Worm (Caenorhabditis elegans): ENCODE measurements around the gene str-138.

The str-138 gene

DNA sequence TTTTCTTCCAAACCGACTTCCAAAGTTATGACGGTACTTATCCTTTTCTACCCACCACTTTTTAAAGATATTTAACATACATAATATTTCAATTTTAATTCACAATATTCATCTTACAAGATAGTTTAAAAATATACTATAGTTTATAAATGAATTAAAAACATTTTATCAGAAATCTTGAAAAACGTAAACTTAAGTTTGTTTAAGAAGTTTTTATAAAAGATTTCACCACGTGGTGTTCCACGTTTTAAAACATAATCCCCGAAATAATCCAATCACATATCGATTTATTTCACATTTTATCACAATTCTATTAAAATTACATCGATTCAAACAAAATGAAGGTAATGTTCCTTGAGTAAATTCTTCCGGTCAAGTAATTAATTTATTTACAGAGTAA is 11.8 kb upstream of the str-138 start, which contains the start of gene ZC513.3:
ZC513.3 (plus strand) TSS at position 301 of the 400 bp plus-strand sequence.
- TF ChIP-seq dox-1 (GFP tag; IDR thresholded peaks at IDR 0.05) (no peak), ccch-3 (GFP tag; optimal IDR thresholded peaks at IDR 0.05) (no peak), sea-2 (GFP tag; IDR thresholded peaks at IDR 0.05) (no peak), ztf-22 (GFP tag; optimal IDR thresholded peaks at IDR 0.05) (no peak), ama-1 (optimal IDR thresholded peaks at IDR 0.05) (no peak), ama-1 (GFP tag; optimal IDR thresholded peaks at IDR 0.05) (no peak), ztf-3 (GFP tag; optimal IDR thresholded peaks at IDR 0.05) (no peak), rec-8 (tag; optimal IDR thresholded peaks at IDR 0.05) (no peak), F57A8.1 (GFP tag; optimal IDR thresholded peaks at IDR 0.05) (no peak)

DNA sequence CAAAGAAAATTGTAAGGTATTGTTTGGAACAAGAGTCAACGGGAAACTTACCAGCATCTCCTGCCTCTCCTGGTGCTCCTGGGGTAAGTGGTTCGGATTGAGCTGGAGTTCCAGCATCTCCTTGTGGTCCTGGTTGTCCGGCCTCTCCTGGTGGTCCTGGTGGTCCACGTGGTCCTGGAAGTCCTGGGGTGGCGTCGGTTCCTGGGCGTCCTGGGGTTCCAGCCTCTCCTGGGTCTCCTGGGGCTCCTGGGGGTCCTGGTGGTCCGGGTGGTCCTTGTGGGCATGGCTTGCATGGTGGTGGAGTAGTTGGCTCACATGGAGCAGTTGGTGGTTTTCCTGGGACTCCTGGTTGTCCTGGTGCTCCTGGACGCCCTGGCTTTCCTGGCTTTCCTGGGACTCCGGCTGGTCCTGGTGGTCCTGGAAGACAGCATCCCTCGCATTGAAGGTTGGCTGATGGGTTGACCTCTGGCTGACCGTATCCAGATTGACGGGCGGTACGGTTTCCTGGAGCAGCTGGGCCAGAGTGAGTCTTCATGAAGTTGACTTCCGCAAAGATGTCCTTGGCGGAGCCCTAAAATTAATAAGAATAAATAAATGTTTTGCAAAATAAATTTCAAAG is 8.3 kb upstream of the str-138 start:
- 0 out of 2 replicates have a peak, but pooled peaks have one; percentile 12 for TF ChIP-seq cebp-2 (GFP tag; IDR thresholded peaks at IDR 0.05)
- no peak for TF ChIP-seq Y67H2A.10 (GFP tag; conservative IDR thresholded peaks at IDR 0.05)
- TF ChIP-seq zfh-2 (GFP tag; conservative IDR thresholded peaks at IDR 0.05), result peak; percentile 83
- peak; percentile 90; the same call in 1 of the 2 replicates for TF ChIP-seq egrh-3 (GFP tag; IDR thresholded peaks at IDR 0.05)

DNA sequence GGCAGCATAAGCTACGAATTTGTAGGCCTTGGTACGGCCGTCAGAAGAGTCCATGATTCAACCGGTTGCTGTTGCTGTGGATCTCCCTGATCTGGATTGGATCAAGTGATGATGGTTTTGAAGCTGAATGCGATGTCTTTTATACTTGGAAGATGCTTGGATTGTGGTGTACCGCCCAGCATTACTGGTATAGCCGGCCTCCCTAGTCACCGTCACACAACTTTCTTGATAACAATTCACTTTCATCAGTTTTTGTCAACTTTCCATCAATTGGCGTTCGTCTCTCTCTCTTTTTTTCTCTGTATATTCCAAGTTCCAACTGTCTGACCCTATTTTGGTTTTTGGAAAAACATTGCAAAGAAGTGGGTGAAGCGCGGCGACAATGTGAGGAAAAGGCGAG is 7.6 kb upstream of the str-138 start, which contains the start of gene col-43:
col-43 (minus strand) TSS at position 101 of the 400 bp plus-strand sequence.
- TF ChIP-seq F37B4.10 (GFP tag; IDR thresholded peaks at IDR 0.05) (no peak), F49E8.2 (tag; optimal IDR thresholded peaks at IDR 0.05; ENCODE audit: insufficient read depth) (no peak), snpc-3.4 (tag; optimal IDR thresholded peaks at IDR 0.05) (no peak), dpff-1 (tag; optimal IDR thresholded peaks at IDR 0.05) (no peak), ceh-100 (GFP tag; IDR thresholded peaks at IDR 0.05) (no peak), rec-8 (tag; optimal IDR thresholded peaks at IDR 0.05) (no peak), hsf-1 (GFP tag; IDR thresholded peaks at IDR 0.05) (no peak), him-1 (tag; optimal IDR thresholded peaks at IDR 0.05) (no peak), lin-54 (GFP tag; optimal IDR thresholded peaks at IDR 0.05) (no peak), nhr-120 (GFP tag; IDR thresholded peaks at IDR 0.05) (no peak)

DNA sequence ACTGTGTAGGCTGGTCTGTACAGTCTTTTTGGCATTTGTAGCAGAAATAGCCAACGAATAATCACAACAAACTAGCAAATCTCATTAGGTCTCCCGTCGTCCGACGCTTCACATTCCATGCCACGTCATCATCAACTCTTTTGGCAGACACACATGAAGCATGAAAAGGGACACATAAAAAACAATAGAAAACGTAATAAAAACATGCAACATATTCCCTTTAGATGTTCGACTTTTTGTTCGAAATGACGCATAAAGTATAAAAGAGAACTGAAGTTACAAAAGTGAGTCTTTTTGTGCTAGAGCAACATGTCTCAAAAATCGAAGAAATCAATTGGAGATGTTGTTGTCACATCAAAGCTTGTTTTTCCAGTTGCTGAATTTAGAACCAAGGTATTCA is 6.6 kb upstream of the str-138 start, which contains the start of gene sth-1:
sth-1 (plus strand) TSS at position 301 of the 400 bp plus-strand sequence.
- TF ChIP-seq ZK185.1 (tag; optimal IDR thresholded peaks at IDR 0.05; ENCODE audit: poor library complexity, severe bottlenecking) (no peak), Y53G8AR.9 (GFP tag; conservative IDR thresholded peaks at IDR 0.05) (no peak), attf-5 (GFP tag; optimal IDR thresholded peaks at IDR 0.05) (no peak), F57A8.1 (GFP tag; optimal IDR thresholded peaks at IDR 0.05) (no peak), B0261.1 (tag; optimal IDR thresholded peaks at IDR 0.05) (no peak), lin-35 (GFP tag; optimal IDR thresholded peaks at IDR 0.05) (no peak), C17E4.6 (GFP tag; IDR thresholded peaks at IDR 0.05) (no peak), hmg-20 (GFP tag; IDR thresholded peaks at IDR 0.05) (no peak), him-1 (tag; optimal IDR thresholded peaks at IDR 0.05) (no peak), egrh-3 (GFP tag; IDR thresholded peaks at IDR 0.05) (no peak), hmg-1.2 (GFP tag; IDR thresholded peaks at IDR 0.05) (no peak), F22D6.2 (tag; optimal IDR thresholded peaks at IDR 0.05) (no peak)

DNA sequence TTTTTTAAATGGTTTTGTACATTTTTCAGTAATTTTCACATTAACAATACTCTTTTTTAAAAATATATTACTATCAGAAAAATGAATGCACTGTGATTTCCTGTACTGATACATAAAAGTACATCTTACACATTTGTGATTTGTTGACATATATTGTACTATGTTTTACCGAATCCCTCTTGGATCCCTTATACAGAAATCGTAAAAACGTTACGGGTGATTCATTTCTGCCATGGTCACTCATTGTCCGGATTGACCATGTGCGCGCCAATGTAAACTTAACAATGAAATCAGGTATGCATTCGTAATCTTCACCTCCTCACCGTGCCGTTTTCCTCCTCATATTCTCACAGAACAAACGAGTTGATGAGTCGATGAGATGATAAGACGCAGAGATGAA is 4.3 kb upstream of the str-138 start, which contains the start of gene ZC513.2:
ZC513.2 (plus strand) TSS at position 301 of the 400 bp plus-strand sequence.
- no peak for TF ChIP-seq snpc-4 (GFP tag; optimal IDR thresholded peaks at IDR 0.05)
- TF ChIP-seq snpc-4 (tag; optimal IDR thresholded peaks at IDR 0.05), result no peak
- TF ChIP-seq Y53G8AR.9 (GFP tag; conservative IDR thresholded peaks at IDR 0.05), result no peak

All from whole organism, young adult.